Fruit fly (Drosophila melanogaster): ENCODE results near the gene CG42718.

DNA sequence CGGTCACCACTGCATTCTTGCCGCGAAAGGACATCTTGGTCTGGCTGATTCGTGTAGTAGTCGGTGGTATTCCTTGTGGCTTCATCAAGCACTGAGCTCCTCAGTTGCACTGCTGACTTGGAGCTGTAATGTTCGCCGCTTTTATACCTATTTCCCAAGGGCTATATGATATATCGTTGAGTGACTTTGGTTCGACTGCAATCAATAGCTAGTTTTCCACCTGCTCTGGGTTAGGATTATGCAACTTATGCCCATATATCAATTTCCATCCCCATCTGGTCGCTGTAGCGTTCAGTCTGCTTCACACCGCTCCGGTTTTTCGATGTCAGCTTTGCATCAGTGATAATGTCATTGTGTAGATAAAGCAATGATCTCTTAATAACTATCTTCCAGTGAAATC lies 33.1 kb upstream of the CG42718 start, which contains the start of gene Pdh:
- TF ChIP-seq CTCF (optimal IDR thresholded peaks at IDR 0.05) = no peak
- no peak for TF ChIP-seq CG8478 (optimal IDR thresholded peaks at IDR 0.05)
